Fruit fly (Drosophila melanogaster): ENCODE measurements around the gene Arv1.

The Arv1 gene

DNA sequence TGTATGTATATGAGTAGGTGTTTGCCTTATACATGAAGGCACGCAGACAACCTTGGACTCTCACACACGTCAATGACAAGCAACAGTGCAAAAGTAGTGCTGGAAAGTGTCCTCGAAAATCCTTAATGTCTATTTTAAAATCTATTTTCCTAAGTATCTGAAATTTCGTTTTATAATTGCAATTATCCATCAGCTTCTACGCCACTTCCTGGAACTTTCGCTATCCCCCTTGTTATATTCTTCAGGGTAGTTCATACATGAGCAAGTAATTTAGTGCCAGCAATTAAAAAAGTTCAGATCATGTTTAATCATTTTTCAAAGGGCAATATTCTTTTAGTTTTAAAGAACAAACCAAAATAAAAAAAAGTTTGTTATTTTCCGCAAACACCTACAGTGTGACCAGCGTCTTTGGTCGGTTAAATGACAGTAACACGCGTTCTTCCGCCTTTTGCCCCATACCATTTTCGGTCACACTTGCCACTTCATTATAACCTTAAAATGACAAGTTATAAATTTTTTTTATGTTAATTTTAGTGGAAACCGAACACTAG is 12.3 kb downstream of the Arv1 start (continued):
- TF ChIP-seq CG6276 (GFP tag; optimal IDR thresholded peaks at IDR 0.05) (no peak), CG32006 (GFP tag; optimal IDR thresholded peaks at IDR 0.05) (peak; percentile 24), CG10669 (GFP tag; optimal IDR thresholded peaks at IDR 0.05) (peak; percentile 5), CG31627 (GFP tag; optimal IDR thresholded peaks at IDR 0.05) (peak; percentile 42), fd85E (GFP tag; optimal IDR thresholded peaks at IDR 0.05) (no peak), CG9139 (GFP tag; optimal IDR thresholded peaks at IDR 0.05) (no peak), CG3032 (tag; optimal IDR thresholded peaks at IDR 0.05) (peak; percentile 19), lz (GFP tag; optimal IDR thresholded peaks at IDR 0.05) (peak; percentile 40), Hr38 (GFP tag; optimal IDR thresholded peaks at IDR 0.05) (no peak), Eip78C (GFP tag) (peak; percentile 48), pdm3 (GFP tag; optimal IDR thresholded peaks at IDR 0.05) (peak; percentile 64), CG10631 (GFP tag; optimal IDR thresholded peaks at IDR 0.05) (peak; percentile 50), CG1621 (tag; optimal IDR thresholded peaks at IDR 0.05) (no peak), Eip93F (GFP tag; optimal IDR thresholded peaks at IDR 0.05) (peak; percentile 43), fd59A (GFP tag; optimal IDR thresholded peaks at IDR 0.05) (no peak), Hr4 (GFP tag; optimal IDR thresholded peaks at IDR 0.05) (peak; percentile 60), CG8319 (GFP tag; optimal IDR thresholded peaks at IDR 0.05) (peak; percentile 18), dac (GFP tag; optimal IDR thresholded peaks at IDR 0.05) (no peak), Eip75B (GFP tag; optimal IDR thresholded peaks at IDR 0.05) (peak; percentile 69), CG16779 (tag; optimal IDR thresholded peaks at IDR 0.05) (no peak), Sox102F (GFP tag; optimal IDR thresholded peaks at IDR 0.05) (peak; percentile 56), CG6854 (GFP tag; optimal IDR thresholded peaks at IDR 0.05) (no peak), svp (GFP tag) (no peak), CG6808 (GFP tag; optimal IDR thresholded peaks at IDR 0.05) (peak; percentile 7), spab (GFP tag; optimal IDR thresholded peaks at IDR 0.05) (no peak), Sox15 (GFP tag; optimal IDR thresholded peaks at IDR 0.05) (no peak), esn (GFP tag; optimal IDR thresholded peaks at IDR 0.05) (peak; percentile 60), net (GFP tag; optimal IDR thresholded peaks at IDR 0.05) (peak; percentile 25), Sox14 (GFP tag; optimal IDR thresholded peaks at IDR 0.05) (peak; percentile 55), cyc (GFP tag; optimal IDR thresholded peaks at IDR 0.05) (peak; percentile 39), salr (GFP tag; optimal IDR thresholded peaks at IDR 0.05) (no peak), CG6163 (GFP tag; IDR thresholded peaks at IDR 0.05) (no peak), Blimp-1 (GFP tag; optimal IDR thresholded peaks at IDR 0.05) (no peak), CG4318 (GFP tag; optimal IDR thresholded peaks at IDR 0.05) (no peak), Smox (GFP tag; optimal IDR thresholded peaks at IDR 0.05) (peak; percentile 50), dsx (GFP tag; optimal IDR thresholded peaks at IDR 0.05; ENCODE audit: poor library complexity, severe bottlenecking) (peak; percentile 23), achi (GFP tag; optimal IDR thresholded peaks at IDR 0.05) (peak; percentile 73), acj6 (GFP tag; optimal IDR thresholded peaks at IDR 0.05) (peak; percentile 31), topi (GFP tag; optimal IDR thresholded peaks at IDR 0.05) (peak; percentile 52), OdsH (GFP tag; optimal IDR thresholded peaks at IDR 0.05) (peak; percentile 49), CG6792 (GFP tag; optimal IDR thresholded peaks at IDR 0.05) (peak; percentile 57)

Measured in whole organism, prepupa.